Worm (Caenorhabditis elegans): ENCODE measurements around the gene T26A5.6.

Gene T26A5.6

ce11 chrIII:6421973-6422511 lies 28.5 kb downstream of the T26A5.6 start (continued):
- no peak for TF ChIP-seq R02D3.7 (tag; optimal IDR thresholded peaks at IDR 0.05)
- no peak for TF ChIP-seq ztf-11 (tag; optimal IDR thresholded peaks at IDR 0.05)
- no peak for TF ChIP-seq tbx-2 (tag; optimal IDR thresholded peaks at IDR 0.05)
- peak in 1 of 3 experiments; percentile 3 for TF ChIP-seq elt-3 (tag; optimal IDR thresholded peaks at IDR 0.05)

- TF ChIP-seq ceh-28 (tag; optimal IDR thresholded peaks at IDR 0.05) (no peak), mml-1 (tag; optimal IDR thresholded peaks at IDR 0.05) (no peak), lin-15B (tag; optimal IDR thresholded peaks at IDR 0.05) (no peak), ZK546.5 (tag; optimal IDR thresholded peaks at IDR 0.05) (no peak), hmg-11 (tag; optimal IDR thresholded peaks at IDR 0.05) (no peak), egl-5 (tag; optimal IDR thresholded peaks at IDR 0.05) (no peak), fos-1 (tag; optimal IDR thresholded peaks at IDR 0.05) (no peak), nhr-43 (tag; optimal IDR thresholded peaks at IDR 0.05; ENCODE audit: poor library complexity, severe bottlenecking) (no peak), unc-39 (tag; optimal IDR thresholded peaks at IDR 0.05) (no peak), ceh-82 (tag; optimal IDR thresholded peaks at IDR 0.05) (no peak)
These were observed 29.0 kb downstream of the T26A5.6 start for ce11 chrIII:6421473-6421872.

ce11 chrIII:6420995-6421404 lies 29.5 kb downstream of the T26A5.6 start:
- TF ChIP-seq nhr-43 (tag; optimal IDR thresholded peaks at IDR 0.05; ENCODE audit: poor library complexity, severe bottlenecking) (peak; percentile 96), nhr-25 (tag; optimal IDR thresholded peaks at IDR 0.05) (peak; percentile 92), pha-4 (tag; optimal IDR thresholded peaks at IDR 0.05) (peak; percentile 60), ztf-4 (tag; optimal IDR thresholded peaks at IDR 0.05) (no peak), jun-1 (tag; optimal IDR thresholded peaks at IDR 0.05) (peak; percentile 88), lin-15B (tag; optimal IDR thresholded peaks at IDR 0.05) (peak; percentile 50), hmg-11 (tag; optimal IDR thresholded peaks at IDR 0.05) (peak; percentile 66), lin-39 (tag; optimal IDR thresholded peaks at IDR 0.05) (peak; percentile 79), elt-3 (tag; optimal IDR thresholded peaks at IDR 0.05) (peak in 2 of 3 experiments; percentile 19 to 34), snpc-4 (tag; optimal IDR thresholded peaks at IDR 0.05) (peak; percentile 35), nhr-77 (tag; optimal IDR thresholded peaks at IDR 0.05) (peak; percentile 30), eor-1 (tag; optimal IDR thresholded peaks at IDR 0.05) (peak in 1 of 2 experiments; percentile 21), unc-62 (GFP tag; optimal IDR thresholded peaks at IDR 0.05) (peak; percentile 53), lsy-12 (tag; optimal IDR thresholded peaks at IDR 0.05) (peak; percentile 88), ceh-9 (tag; optimal IDR thresholded peaks at IDR 0.05) (no peak), pqm-1 (tag; optimal IDR thresholded peaks at IDR 0.05) (peak; percentile 67), tbx-2 (tag; optimal IDR thresholded peaks at IDR 0.05) (peak; percentile 79), egl-5 (tag; optimal IDR thresholded peaks at IDR 0.05) (no peak), nhr-11 (tag; optimal IDR thresholded peaks at IDR 0.05) (peak; percentile 30), ceh-28 (tag; optimal IDR thresholded peaks at IDR 0.05) (peak; percentile 68), ama-1 (optimal IDR thresholded peaks at IDR 0.05) (peak; percentile 75), elt-2 (tag; optimal IDR thresholded peaks at IDR 0.05) (peak; percentile 92), skn-1 (tag; optimal IDR thresholded peaks at IDR 0.05) (peak; percentile 76), nhr-76 (tag; optimal IDR thresholded peaks at IDR 0.05) (no peak), daf-12 (tag; optimal IDR thresholded peaks at IDR 0.05) (no peak), unc-39 (tag; optimal IDR thresholded peaks at IDR 0.05) (no peak), zag-1 (tag; optimal IDR thresholded peaks at IDR 0.05) (no peak), mdl-1 (tag; optimal IDR thresholded peaks at IDR 0.05) (peak; percentile 95), egl-27 (tag; optimal IDR thresholded peaks at IDR 0.05) (peak; percentile 63), nfya-1 (tag; optimal IDR thresholded peaks at IDR 0.05; ENCODE audit: insufficient read depth) (peak; percentile 78), R02D3.7 (tag; optimal IDR thresholded peaks at IDR 0.05) (peak; percentile 65), ceh-82 (tag; optimal IDR thresholded peaks at IDR 0.05) (peak; percentile 22), ztf-11 (tag; optimal IDR thresholded peaks at IDR 0.05) (no peak), ceh-16 (tag; optimal IDR thresholded peaks at IDR 0.05) (no peak), nhr-23 (tag; optimal IDR thresholded peaks at IDR 0.05) (peak; percentile 97), elt-1 (tag; optimal IDR thresholded peaks at IDR 0.05) (peak; percentile 9)
